Fruit fly (Drosophila melanogaster): ENCODE data around the gene CAH8.
A peak's percentile ranks its signal among the peaks of the same experiment; 100 is the strongest.

Gene CAH8

dm6 chr3R:22410537-22411360, 21.2 kb upstream of the CAH8 start, which contains the start of the genes CG13850 and lqfR (continued):
- TF ChIP-seq CG18011 (GFP tag; optimal IDR thresholded peaks at IDR 0.05): peak; percentile 36
- peak; percentile 54 for TF ChIP-seq emc (GFP tag; optimal IDR thresholded peaks at IDR 0.05)
- no peak for TF ChIP-seq CG4730 (GFP tag; IDR thresholded peaks at IDR 0.05)
- TF ChIP-seq pum (GFP tag; optimal IDR thresholded peaks at IDR 0.05): peak; percentile 78
- peak; percentile 66 for TF ChIP-seq CG34376 (GFP tag; optimal IDR thresholded peaks at IDR 0.05)
- peak; percentile 89 for TF ChIP-seq CG18476 (GFP tag; optimal IDR thresholded peaks at IDR 0.05)
- peak; percentile 79 for TF ChIP-seq maf-S (GFP tag; optimal IDR thresholded peaks at IDR 0.05)
- TF ChIP-seq slbo (GFP tag; IDR thresholded peaks at IDR 0.05): peak; percentile 79
- TF ChIP-seq dpn (GFP tag; optimal IDR thresholded peaks at IDR 0.05): peak; percentile 84 to 88
- TF ChIP-seq ato (GFP tag; IDR thresholded peaks at IDR 0.05; ENCODE audit: partially characterized antibody): no peak
- peak; percentile 53 for TF ChIP-seq Lhr (GFP tag; optimal IDR thresholded peaks at IDR 0.05)
- TF ChIP-seq Dbx (GFP tag; IDR thresholded peaks at IDR 0.05): peak; percentile 69
- peak; percentile 35 for TF ChIP-seq schlank (tag; optimal IDR thresholded peaks at IDR 0.05)
- peak; percentile 29 for TF ChIP-seq CG1792 (GFP tag; optimal IDR thresholded peaks at IDR 0.05)
- TF ChIP-seq CG9817 (tag; optimal IDR thresholded peaks at IDR 0.05): peak; percentile 79
- TF ChIP-seq CG10267 (tag; optimal IDR thresholded peaks at IDR 0.05): peak; percentile 97
- TF ChIP-seq gsb-n (tag; optimal IDR thresholded peaks at IDR 0.05): no peak
- peak; percentile 63 for TF ChIP-seq CG4328 (GFP tag; optimal IDR thresholded peaks at IDR 0.05)
- no peak for TF ChIP-seq tna (GFP tag; IDR thresholded peaks at IDR 0.05; ENCODE audit: partially characterized antibody)
- TF ChIP-seq CkIIα-i1 (GFP tag; IDR thresholded peaks at IDR 0.05): no peak
- TF ChIP-seq Side (GFP tag; optimal IDR thresholded peaks at IDR 0.05): peak; percentile 66
- TF ChIP-seq CG4617 (GFP tag; optimal IDR thresholded peaks at IDR 0.05; ENCODE audit: borderline replicate concordance): peak; percentile 40
- TF ChIP-seq nmo (GFP tag; optimal IDR thresholded peaks at IDR 0.05): peak; percentile 87
- TF ChIP-seq CG32767 (GFP tag; IDR thresholded peaks at IDR 0.05): no peak
- peak; percentile 57; the same call in 2 of the 3 replicates for TF ChIP-seq tgo (GFP tag; IDR thresholded peaks at IDR 0.05)
- TF ChIP-seq CG15601 (tag; optimal IDR thresholded peaks at IDR 0.05): peak; percentile 49
- peak; percentile 51 for TF ChIP-seq CG4282 (GFP tag; optimal IDR thresholded peaks at IDR 0.05)
- peak; percentile 55 for TF ChIP-seq CG10979 (tag; optimal IDR thresholded peaks at IDR 0.05)
- TF ChIP-seq pzg (GFP tag; optimal IDR thresholded peaks at IDR 0.05): peak; percentile 55
- peak; percentile 33; the same call in 1 of the 2 replicates for TF ChIP-seq CG10366 (GFP tag; IDR thresholded peaks at IDR 0.05)
- no peak; the same call in none of the 2 replicates for TF ChIP-seq H2.0 (GFP tag; IDR thresholded peaks at IDR 0.05)
- TF ChIP-seq slp2 (GFP tag; optimal IDR thresholded peaks at IDR 0.05): peak; percentile 72
- peak; percentile 74 for TF ChIP-seq NC2β (GFP tag; optimal IDR thresholded peaks at IDR 0.05)
- TF ChIP-seq CG7839 (tag; optimal IDR thresholded peaks at IDR 0.05): no peak
- peak; percentile 39 for TF ChIP-seq NK7.1 (GFP tag; optimal IDR thresholded peaks at IDR 0.05)
- TF ChIP-seq PHDP (tag; optimal IDR thresholded peaks at IDR 0.05): no peak
- TF ChIP-seq sim (GFP tag; IDR thresholded peaks at IDR 0.05): no peak
- TF ChIP-seq CG11560 (tag; IDR thresholded peaks at IDR 0.05): no peak; the same call in 2 of the 3 replicates
- no peak for TF ChIP-seq h (optimal IDR thresholded peaks at IDR 0.05)
- peak; percentile 81 for TF ChIP-seq CG10654 (GFP tag; optimal IDR thresholded peaks at IDR 0.05)
- no peak for TF ChIP-seq grn (GFP tag; optimal IDR thresholded peaks at IDR 0.05)
- TF ChIP-seq Ada2b (GFP tag; IDR thresholded peaks at IDR 0.05): no peak; the same call in 1 of the 2 replicates
- TF ChIP-seq lola (GFP tag; optimal IDR thresholded peaks at IDR 0.05): peak in 1 of 3 experiments; percentile 73
- TF ChIP-seq Dad (GFP tag; optimal IDR thresholded peaks at IDR 0.05): peak; percentile 72
- peak; percentile 90 for TF ChIP-seq row (GFP tag; IDR thresholded peaks at IDR 0.05)
- TF ChIP-seq CG2120 (GFP tag; optimal IDR thresholded peaks at IDR 0.05): peak; percentile 92
- TF ChIP-seq CG16813 (GFP tag; IDR thresholded peaks at IDR 0.05; ENCODE audit: partially characterized antibody): no peak
- TF ChIP-seq HmgD (GFP tag; optimal IDR thresholded peaks at IDR 0.05): peak; percentile 76
- peak; percentile 33 for TF ChIP-seq nerfin-1 (tag; optimal IDR thresholded peaks at IDR 0.05)

Measured in whole organism, embryonic.